Worm (Caenorhabditis elegans) whole organism, L2 larva: Measurements from ENCODE around the gene pqn-13.

Source experiments
- Y55F3AM.14 ChIP-seq: fragments of 200-800 bp; sonication (Bioruptor generic); optimal IDR thresholded peaks from 2 replicates; lab custom pipeline; 2018; ENCODE audit warnings: mild to moderate bottlenecking, missing genetic modification characterization, missing compliant biosample characterization
- ZK546.5 ChIP-seq: sonication (generic microtip); optimal IDR thresholded peaks from 2 replicates; lab custom pipeline; 2017; ENCODE audit warnings: missing biosample characterization, missing genetic modification characterization
- ama-1 ChIP-seq: fragments of 150-350 bp; optimal IDR thresholded peaks from 2 replicates; lab custom pipeline; 2018; ENCODE audit warnings: inconsistent platforms
- blmp-1 ChIP-seq: sonication (generic microtip); optimal IDR thresholded peaks from 2 replicates; lab custom pipeline; 2017; ENCODE audit warnings: missing genetic modification characterization, mild to moderate bottlenecking, missing compliant biosample characterization, antibody characterized with exemption, moderate library complexity; ENCODE audit not compliant: insufficient read depth
- ceh-16 ChIP-seq: fragments of 150-350 bp; optimal IDR thresholded peaks from 2 replicates; lab custom pipeline; 2014; ENCODE audit warnings: missing biosample characterization, missing genetic modification characterization
- ceh-82 ChIP-seq: fragments of 150-350 bp; optimal IDR thresholded peaks from 2 replicates; lab custom pipeline; 2014; ENCODE audit warnings: missing biosample characterization, missing genetic modification characterization
- crh-2 ChIP-seq: sonication (generic microtip); optimal IDR thresholded peaks from 2 replicates; lab custom pipeline; 2017; ENCODE audit warnings: missing biosample characterization, missing genetic modification characterization
- dmd-4 ChIP-seq: sonication (generic microtip); optimal IDR thresholded peaks from 2 replicates; lab custom pipeline; 2017; ENCODE audit warnings: missing biosample characterization, missing genetic modification characterization
- egl-27 ChIP-seq: sonication (generic microtip); optimal IDR thresholded peaks from 3 replicates; lab custom pipeline; 2017; ENCODE audit warnings: missing biosample characterization, missing genetic modification reagents, missing genetic modification characterization
- elt-1 ChIP-seq: fragments of 150-350 bp; optimal IDR thresholded peaks from 2 replicates; lab custom pipeline; 2014; ENCODE audit warnings: missing biosample characterization, missing genetic modification characterization
- fos-1 ChIP-seq: fragments of 150-350 bp; optimal IDR thresholded peaks from 2 replicates; lab custom pipeline; 2014; ENCODE audit warnings: missing biosample characterization, missing genetic modification characterization
- gmeb-1 ChIP-seq: fragments of 150-350 bp; optimal IDR thresholded peaks from 2 replicates; lab custom pipeline; 2014; ENCODE audit warnings: missing biosample characterization, missing genetic modification characterization
- lin-13 ChIP-seq: fragments of 150-350 bp; optimal IDR thresholded peaks from 2 replicates; lab custom pipeline; 2014; ENCODE audit warnings: missing biosample characterization, missing genetic modification reagents, missing genetic modification characterization
- mdl-1 ChIP-seq, 2 experiments: fragments of 150-350 bp in 1 of 2; sonication (generic microtip) in 1 of 2; optimal IDR thresholded peaks; 2 replicates each; lab custom pipeline; 2017; ENCODE audit warnings: missing biosample characterization in 2 of 2, missing genetic modification characterization in 2 of 2
- nhr-12 ChIP-seq: fragments of 150-350 bp; optimal IDR thresholded peaks from 2 replicates; lab custom pipeline; 2014; ENCODE audit warnings: missing biosample characterization, missing genetic modification characterization
- nhr-129 ChIP-seq: fragments of 150-350 bp; optimal IDR thresholded peaks from 2 replicates; lab custom pipeline; 2014; ENCODE audit warnings: missing biosample characterization, missing genetic modification characterization
- nhr-21 ChIP-seq: fragments of 150-350 bp; optimal IDR thresholded peaks from 2 replicates; lab custom pipeline; 2014; ENCODE audit warnings: missing biosample characterization, missing genetic modification characterization
- nhr-23 ChIP-seq: fragments of 150-350 bp; optimal IDR thresholded peaks from 2 replicates; lab custom pipeline; 2014; ENCODE audit warnings: missing biosample characterization, missing genetic modification reagents, missing genetic modification characterization
- nhr-237 ChIP-seq: fragments of 150-350 bp; optimal IDR thresholded peaks from 2 replicates; lab custom pipeline; 2014; ENCODE audit warnings: missing biosample characterization, missing genetic modification characterization
- nhr-25 ChIP-seq: fragments of 150-350 bp; sonication (generic microtip); optimal IDR thresholded peaks from 3 replicates; lab custom pipeline; 2014; ENCODE audit warnings: missing biosample characterization, missing genetic modification characterization
- skn-1 ChIP-seq: sonication (generic microtip); optimal IDR thresholded peaks from 2 replicates; lab custom pipeline; 2017; ENCODE audit warnings: missing biosample characterization, missing genetic modification characterization
- sma-3 ChIP-seq: sonication (generic microtip); optimal IDR thresholded peaks from 2 replicates; lab custom pipeline; 2016; ENCODE audit warnings: missing genetic modification reagents, missing genetic modification characterization, missing compliant biosample characterization
- sma-9 ChIP-seq, 2 experiments: fragments of 150-350 bp in 1 of 2; sonication (generic microtip) in 1 of 2; optimal IDR thresholded peaks; 2 replicates each; lab custom pipeline; 2014 to 2016; ENCODE audit warnings: missing genetic modification characterization in 2 of 2, mild to moderate bottlenecking in 1 of 2, missing biosample characterization in 1 of 2, missing compliant biosample characterization in 1 of 2, missing genetic modification reagents in 1 of 2, moderate library complexity in 1 of 2
- snpc-4 ChIP-seq: fragments of 150-350 bp; optimal IDR thresholded peaks from 2 replicates; lab custom pipeline; 2014; ENCODE audit warnings: missing biosample characterization, missing genetic modification characterization
- unc-39 ChIP-seq: fragments of 150-350 bp; optimal IDR thresholded peaks from 2 replicates; lab custom pipeline; 2014; ENCODE audit warnings: missing biosample characterization, missing genetic modification characterization
- unc-62 ChIP-seq: fragments of 150-350 bp; optimal IDR thresholded peaks from 2 replicates; lab custom pipeline; 2014; ENCODE audit warnings: missing biosample characterization, missing genetic modification reagents, missing genetic modification characterization
- ztf-11 ChIP-seq: sonication (generic microtip); optimal IDR thresholded peaks from 2 replicates; lab custom pipeline; 2017; ENCODE audit warnings: missing biosample characterization, missing genetic modification characterization

pqn-13 gene

ce11 chrV:5699835-5700441, 24.0 kb upstream of the pqn-13 start, which contains the start of gene clec-1:
TSS of gene clec-1 (plus strand) at chrV:5700154.
- TF ChIP-seq sma-3 (GFP tag; lab: Kevin White, UChicago) = peak; percentile 19
- no peak for TF ChIP-seq ceh-82
- TF ChIP-seq skn-1 (tag; lab: Kevin White, UChicago) = no peak
- TF ChIP-seq nhr-12 = no peak

ce11 chrV:5697581-5697980, 21.7 kb upstream of the pqn-13 start:
- TF ChIP-seq nhr-237 (tag; lab: Kevin White, UChicago) (no peak), dmd-4 (tag; lab: Kevin White, UChicago) (no peak), egl-27 (tag; lab: Kevin White, UChicago) (peak; percentile 38), ZK546.5 (tag; lab: Kevin White, UChicago) (no peak), unc-62 (no peak), sma-3 (GFP tag; lab: Kevin White, UChicago) (peak; percentile 31), nhr-129 (peak; percentile 4), skn-1 (tag; lab: Kevin White, UChicago) (no peak), nhr-12 (no peak), mdl-1 (tag; optimal IDR thresholded peaks at IDR 0.05; lab: Kevin White, UChicago) (peak in 1 of 2 experiments; percentile 13), nhr-21 (tag; lab: Kevin White, UChicago) (peak; percentile 23), Y55F3AM.14 (GFP tag; lab: Kevin White, UChicago) (peak; percentile 0), nhr-25 (tag; lab: Kevin White, UChicago) (no peak), elt-1 (no peak)

- TF ChIP-seq gmeb-1 (tag; lab: Kevin White, UChicago) (no peak), unc-39 (tag; lab: Kevin White, UChicago) (no peak), ceh-16 (tag; lab: Kevin White, UChicago) (no peak), mdl-1 (tag; optimal IDR thresholded peaks at IDR 0.05; lab: Kevin White, UChicago) (no peak), fos-1 (tag; lab: Kevin White, UChicago) (peak; percentile 38), ztf-11 (tag; lab: Kevin White, UChicago) (no peak)
- TF ChIP-seq, all 48 proteins: peak for 1
Measured at ce11 chrV:5696177-5696576, 20.3 kb upstream of the pqn-13 start.

ce11 chrV:5695635-5696034, 19.7 kb upstream of the pqn-13 start:
- TF ChIP-seq blmp-1 = peak; percentile 46
- peak; percentile 16 for TF ChIP-seq nhr-129
- TF ChIP-seq nhr-25 (tag; lab: Kevin White, UChicago) = no peak

- TF ChIP-seq nhr-25 (tag; lab: Kevin White, UChicago) (peak; percentile 48), fos-1 (tag; lab: Kevin White, UChicago) (no peak), ceh-82 (no peak), sma-9 (GFP tag; optimal IDR thresholded peaks at IDR 0.05; lab: Kevin White, UChicago) (peak; percentile 46), sma-9 (tag; optimal IDR thresholded peaks at IDR 0.05; lab: Kevin White, UChicago) (no peak), crh-2 (tag; lab: Kevin White, UChicago) (no peak), ama-1 (lab: Kevin White, UChicago) (no peak), skn-1 (tag; lab: Kevin White, UChicago) (no peak), nhr-21 (tag; lab: Kevin White, UChicago) (peak; percentile 78), nhr-129 (peak; percentile 26), gmeb-1 (tag; lab: Kevin White, UChicago) (peak; percentile 22), lin-13 (GFP tag; lab: Kevin White, UChicago) (no peak), sma-3 (GFP tag; lab: Kevin White, UChicago) (peak; percentile 38), snpc-4 (no peak)
Measured at ce11 chrV:5693595-5693994, 17.7 kb upstream of the pqn-13 start.

- TF ChIP-seq fos-1 (tag; lab: Kevin White, UChicago) (peak; percentile 5), nhr-23 (tag; lab: Kevin White, UChicago) (no peak)
- TF ChIP-seq, all 48 proteins: peak for 1
Measured at ce11 chrV:5691665-5692407, 15.9 kb upstream of the pqn-13 start, which contains the start of gene F25B4.8. TSS of gene F25B4.8 (minus strand) at chrV:5691715.
